Fruit fly (Drosophila melanogaster) whole organism, embryonic: Measurements from ENCODE around the gene Rrp1.

ENCODE experiments used
- Atf-2 ChIP-seq: fragments of 200-800 bp; sonication (Bioruptor generic); optimal IDR thresholded peaks from 2 replicates; lab custom pipeline; 2016; ENCODE audit warnings: missing biosample characterization, missing genetic modification characterization
- CG1024 ChIP-seq: fragments of 200-800 bp; sonication (Bioruptor generic); IDR thresholded peaks from 2 replicates; pipeline ENCODE4 v1.3.6; 2022; ENCODE audit warnings: missing biosample characterization, missing genetic modification characterization
- CG12769 ChIP-seq: fragments of 200-800 bp; sonication (Bioruptor generic); optimal IDR thresholded peaks from 2 replicates; lab custom pipeline; 2019; ENCODE audit warnings: missing biosample characterization, mild to moderate bottlenecking, missing genetic modification characterization, moderate library complexity
- CG13287 ChIP-seq: fragments of 200-800 bp; sonication (Bioruptor generic); IDR thresholded peaks from 2 replicates; pipeline ENCODE4 v1.3.6; 2022; ENCODE audit warnings: missing biosample characterization, missing genetic modification characterization; ENCODE audit not compliant: partially characterized antibody
- CG13894 ChIP-seq: fragments of 200-800 bp; sonication (Bioruptor generic); optimal IDR thresholded peaks from 3 replicates; lab custom pipeline; 2018; ENCODE audit warnings: missing biosample characterization, mild to moderate bottlenecking, missing genetic modification characterization, moderate library complexity
- CG1603 ChIP-seq: fragments of 200-800 bp; sonication (Bioruptor generic); optimal IDR thresholded peaks from 2 replicates; lab custom pipeline; 2019; ENCODE audit warnings: missing biosample characterization, mild to moderate bottlenecking, missing genetic modification characterization, moderate library complexity
- CG18262 ChIP-seq: fragments of 200-800 bp; optimal IDR thresholded peaks from 3 replicates; lab custom pipeline; 2019; ENCODE audit warnings: missing biosample characterization, mild to moderate bottlenecking, missing genetic modification characterization, moderate library complexity
- CG2120 ChIP-seq: fragments of 200-800 bp; sonication (Bioruptor generic); optimal IDR thresholded peaks from 3 replicates; lab custom pipeline; 2016; ENCODE audit warnings: missing biosample characterization, missing genetic modification characterization
- CG2678 ChIP-seq: fragments of 200-800 bp; sonication (Bioruptor generic); optimal IDR thresholded peaks from 3 replicates; lab custom pipeline; 2019; ENCODE audit warnings: missing biosample characterization, mild to moderate bottlenecking, missing genetic modification characterization, moderate library complexity
- CG2875 ChIP-seq: fragments of 200-800 bp; sonication (Bioruptor generic); optimal IDR thresholded peaks from 2 replicates; lab custom pipeline; 2017; ENCODE audit warnings: missing biosample characterization, mild to moderate bottlenecking, missing genetic modification characterization, missing genetic modification reagents
- CG31441 ChIP-seq: fragments of 200-800 bp; sonication (Bioruptor generic); IDR thresholded peaks from 2 replicates; pipeline ENCODE4 v1.3.6; 2022; ENCODE audit warnings: missing biosample characterization, missing genetic modification characterization
- CG4282 ChIP-seq: fragments of 200-800 bp; sonication (Bioruptor generic); optimal IDR thresholded peaks from 2 replicates; lab custom pipeline; 2016; ENCODE audit warnings: missing biosample characterization, missing genetic modification characterization
- CG4820 ChIP-seq: fragments of 200-800 bp; sonication (Bioruptor generic); optimal IDR thresholded peaks from 3 replicates; lab custom pipeline; 2016; ENCODE audit warnings: missing biosample characterization, missing genetic modification characterization
- CG5245 ChIP-seq: fragments of 200-800 bp; sonication (Bioruptor generic); optimal IDR thresholded peaks from 3 replicates; lab custom pipeline; 2016; ENCODE audit warnings: missing biosample characterization, missing genetic modification characterization
- CG6272 ChIP-seq: fragments of 200-800 bp; sonication (Bioruptor generic); IDR thresholded peaks from 2 replicates; pipeline ENCODE4 v1.3.6; 2022; ENCODE audit warnings: missing biosample characterization, missing genetic modification characterization
- CG7928 ChIP-seq: fragments of 200-800 bp; sonication (Bioruptor generic); optimal IDR thresholded peaks from 2 replicates; lab custom pipeline; 2017; ENCODE audit warnings: missing biosample characterization, mild to moderate bottlenecking, missing genetic modification characterization
- CG7963 ChIP-seq: fragments of 200-800 bp; sonication (Bioruptor generic); IDR thresholded peaks from 3 replicates; pipeline ENCODE4 v1.3.6; 2022; ENCODE audit warnings: missing biosample characterization, missing genetic modification characterization; ENCODE audit not compliant: partially characterized antibody
- CG8281 ChIP-seq: fragments of 200-800 bp; sonication (Bioruptor generic); optimal IDR thresholded peaks from 2 replicates; lab custom pipeline; 2018; ENCODE audit warnings: missing biosample characterization, mild to moderate bottlenecking, missing genetic modification characterization, moderate library complexity
- CG9437 ChIP-seq: fragments of 200-800 bp; sonication (Bioruptor generic); optimal IDR thresholded peaks from 2 replicates; lab custom pipeline; 2018; ENCODE audit warnings: missing biosample characterization, mild to moderate bottlenecking, missing genetic modification characterization
- CG9727 ChIP-seq: fragments of 200-800 bp; sonication (Bioruptor generic); optimal IDR thresholded peaks from 3 replicates; lab custom pipeline; 2017; ENCODE audit warnings: missing biosample characterization, mild to moderate bottlenecking, missing genetic modification characterization
- CG9932 ChIP-seq: fragments of 200-800 bp; sonication (Bioruptor generic); IDR thresholded peaks from 2 replicates; pipeline ENCODE4 v1.3.6; 2022; ENCODE audit warnings: missing biosample characterization, missing genetic modification characterization
- Chrac-16 ChIP-seq: fragments of 200-800 bp; sonication (Bioruptor generic); optimal IDR thresholded peaks from 3 replicates; lab custom pipeline; 2016; ENCODE audit warnings: missing biosample characterization, missing genetic modification characterization
- D ChIP-seq, 2 experiments: fragments of 200-800 bp in 1 of 2; fragments of >200 bp in 1 of 2; sonication (Bioruptor generic) in 1 of 2; optimal IDR thresholded peaks; 2 replicates in 1 of 2; 3 replicates in 1 of 2; lab custom pipeline; 2017; ENCODE audit warnings: mild to moderate bottlenecking in 1 of 2, missing biosample characterization in 1 of 2, missing genetic modification characterization in 1 of 2, missing genetic modification reagents in 1 of 2
- Doc3 ChIP-seq: fragments of 200-800 bp; sonication (Bioruptor generic); IDR thresholded peaks from 3 replicates; pipeline ENCODE4 v1.3.6; 2022; ENCODE audit warnings: missing biosample characterization, missing genetic modification characterization; ENCODE audit not compliant: partially characterized antibody
- Max ChIP-seq: fragments of 200-800 bp; sonication (Bioruptor generic); optimal IDR thresholded peaks from 2 replicates; lab custom pipeline; 2016; ENCODE audit warnings: missing biosample characterization, mild to moderate bottlenecking, missing genetic modification characterization
- NC2α ChIP-seq: fragments of 200-800 bp; sonication (Bioruptor generic); optimal IDR thresholded peaks from 2 replicates; lab custom pipeline; 2016; ENCODE audit warnings: missing biosample characterization, missing genetic modification characterization
- Neu2 ChIP-seq: fragments of 200-800 bp; sonication (Bioruptor generic); optimal IDR thresholded peaks from 3 replicates; lab custom pipeline; 2016; ENCODE audit warnings: missing biosample characterization, missing genetic modification characterization, borderline replicate concordance
- Opbp ChIP-seq: fragments of 200-800 bp; sonication (Bioruptor generic); IDR thresholded peaks from 3 replicates; pipeline ENCODE4 v1.3.6; 2022; ENCODE audit warnings: missing biosample characterization, missing genetic modification characterization; ENCODE audit not compliant: partially characterized antibody
- amos ChIP-seq: fragments of 200-800 bp; sonication (Bioruptor generic); IDR thresholded peaks from 2 replicates; pipeline ENCODE4 v1.3.6; 2022; ENCODE audit warnings: missing biosample characterization, missing genetic modification characterization; ENCODE audit not compliant: partially characterized antibody
- ase ChIP-seq: fragments of 200-800 bp; sonication (Bioruptor generic); IDR thresholded peaks from 3 replicates; pipeline ENCODE4 v1.3.6; 2022; ENCODE audit warnings: missing biosample characterization, missing genetic modification characterization
- caup ChIP-seq: fragments of 200-800 bp; sonication (Bioruptor generic); optimal IDR thresholded peaks from 3 replicates; lab custom pipeline; 2017; ENCODE audit warnings: missing biosample characterization, mild to moderate bottlenecking, missing genetic modification characterization, moderate library complexity; ENCODE audit not compliant: severe bottlenecking
- corto ChIP-seq: fragments of 200-800 bp; sonication (Bioruptor generic); optimal IDR thresholded peaks from 2 replicates; lab custom pipeline; 2016; ENCODE audit warnings: missing biosample characterization, mild to moderate bottlenecking, missing genetic modification characterization, moderate library complexity
- crol ChIP-seq: fragments of 200-800 bp; sonication (Bioruptor generic); IDR thresholded peaks from 2 replicates; pipeline ENCODE4 v1.3.6; 2022; ENCODE audit warnings: missing biosample characterization, missing genetic modification characterization
- danr ChIP-seq: fragments of 200-800 bp; sonication (Bioruptor generic); IDR thresholded peaks from 2 replicates; pipeline ENCODE4 v1.3.6; 2022; ENCODE audit warnings: missing biosample characterization, missing genetic modification characterization
- dmrt11E ChIP-seq: fragments of 200-800 bp; sonication (Bioruptor generic); optimal IDR thresholded peaks from 3 replicates; lab custom pipeline; 2018; ENCODE audit warnings: missing biosample characterization, mild to moderate bottlenecking, missing genetic modification characterization, moderate library complexity
- fd3F ChIP-seq: fragments of 200-800 bp; sonication (Bioruptor generic); optimal IDR thresholded peaks from 2 replicates; lab custom pipeline; 2018; ENCODE audit warnings: missing biosample characterization, mild to moderate bottlenecking, missing genetic modification characterization, moderate library complexity
- fu2 ChIP-seq: fragments of 200-800 bp; sonication (Bioruptor generic); optimal IDR thresholded peaks from 2 replicates; lab custom pipeline; 2016; ENCODE audit warnings: missing biosample characterization, missing genetic modification characterization
- gce ChIP-seq: fragments of 200-800 bp; sonication (Bioruptor generic); IDR thresholded peaks from 3 replicates; pipeline ENCODE4 v1.3.6; 2022; ENCODE audit warnings: missing biosample characterization, missing genetic modification characterization
- hth ChIP-seq: fragments of >200 bp; optimal IDR thresholded peaks from 2 replicates; lab custom pipeline; 2017; ENCODE audit warnings: inconsistent platforms
- luna ChIP-seq: fragments of 200-800 bp; sonication (Bioruptor generic); optimal IDR thresholded peaks from 2 replicates; lab custom pipeline; 2016; ENCODE audit warnings: missing biosample characterization, missing genetic modification characterization
- maf-S ChIP-seq: fragments of 200-800 bp; sonication (Bioruptor generic); optimal IDR thresholded peaks from 2 replicates; lab custom pipeline; 2016; ENCODE audit warnings: missing biosample characterization, missing genetic modification characterization
- otp ChIP-seq: fragments of 200-800 bp; sonication (Bioruptor generic); IDR thresholded peaks from 3 replicates; pipeline ENCODE4, ENCODE4 v1.3.6; 2022; ENCODE audit warnings: missing biosample characterization, missing genetic modification characterization
- pho ChIP-seq: fragments of 200-800 bp; sonication (Bioruptor generic); optimal IDR thresholded peaks from 2 replicates; lab custom pipeline; 2016; ENCODE audit warnings: missing biosample characterization, missing genetic modification characterization
- psq ChIP-seq: fragments of 200-800 bp; sonication (Bioruptor generic); optimal IDR thresholded peaks from 2 replicates; lab custom pipeline; 2017; ENCODE audit warnings: missing biosample characterization, missing genetic modification characterization
- pzg ChIP-seq: fragments of 200-800 bp; sonication (Bioruptor generic); optimal IDR thresholded peaks from 3 replicates; lab custom pipeline; 2018; ENCODE audit warnings: missing biosample characterization, mild to moderate bottlenecking, missing genetic modification characterization, moderate library complexity
- sob ChIP-seq: fragments of 200-800 bp; sonication (Bioruptor generic); IDR thresholded peaks from 2 replicates; pipeline ENCODE4 v1.3.6; 2022; ENCODE audit warnings: missing biosample characterization, missing genetic modification characterization
- sqz ChIP-seq: fragments of 200-800 bp; sonication (Bioruptor generic); optimal IDR thresholded peaks from 3 replicates; lab custom pipeline; 2018; ENCODE audit warnings: missing biosample characterization, mild to moderate bottlenecking, missing genetic modification characterization
- tgo ChIP-seq: fragments of 200-800 bp; sonication (Bioruptor generic); IDR thresholded peaks from 3 replicates; pipeline ENCODE4 v1.3.6; 2022; ENCODE audit warnings: missing biosample characterization, missing genetic modification characterization
- trem ChIP-seq: fragments of 200-800 bp; optimal IDR thresholded peaks from 3 replicates; lab custom pipeline; 2019; ENCODE audit warnings: missing biosample characterization, mild to moderate bottlenecking, missing genetic modification characterization, moderate library complexity
- ttk ChIP-seq: fragments of 200-800 bp; sonication (Bioruptor generic); IDR thresholded peaks from 2 replicates; pipeline ENCODE4 v2.1.2; 2022; ENCODE audit warnings: missing biosample characterization, missing genetic modification characterization
- z ChIP-seq: fragments of 200-800 bp; sonication (Bioruptor generic); IDR thresholded peaks from 3 replicates; pipeline ENCODE4 v1.3.6; 2022; ENCODE audit warnings: missing biosample characterization, missing genetic modification characterization

Gene Rrp1

DNA sequence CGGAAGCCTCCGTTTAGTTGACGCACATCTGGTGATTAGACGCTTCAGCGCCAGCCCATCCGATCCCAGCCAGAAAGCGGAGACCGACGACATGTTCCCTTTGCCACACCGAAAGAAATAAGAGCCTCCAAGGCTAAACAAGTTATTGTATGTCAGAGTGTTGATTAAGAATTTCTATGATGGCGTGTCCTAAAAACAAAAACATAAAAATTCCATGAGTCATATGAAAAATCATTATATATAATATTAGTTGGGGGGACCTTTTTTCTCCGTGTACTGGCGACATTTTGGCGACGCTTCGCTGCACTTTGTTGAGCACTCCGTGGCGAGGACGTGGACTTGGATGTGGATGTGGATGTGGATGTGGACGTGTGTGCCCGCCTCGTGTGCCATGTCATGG, 40.5 kb upstream of the Rrp1 start (continued):
- TF ChIP-seq CG2678 (tag; lab: Kevin White, UChicago) (no peak), corto (GFP tag; lab: Kevin White, UChicago) (no peak), CG9437 (GFP tag; lab: Kevin White, UChicago) (no peak), CG8281 (tag; lab: Kevin White, UChicago) (no peak), CG18262 (peak; percentile 42), CG9932 (GFP tag; lab: Robert Waterston, UW) (no peak), CG31441 (GFP tag; lab: Robert Waterston, UW) (peak; percentile 45), CG4820 (GFP tag; lab: Kevin White, UChicago) (peak; percentile 4), pzg (GFP tag; lab: Kevin White, UChicago) (no peak), danr (GFP tag; lab: Robert Waterston, UW) (no peak), D (optimal IDR thresholded peaks at IDR 0.05; lab: Kevin White, UChicago) (no peak), D (GFP tag; optimal IDR thresholded peaks at IDR 0.05; lab: Kevin White, UChicago) (peak; percentile 9), CG12769 (tag; lab: Kevin White, UChicago) (no peak), CG7928 (GFP tag; lab: Kevin White, UChicago) (no peak), Opbp (GFP tag; lab: Robert Waterston, UW) (no peak), maf-S (no peak), psq (GFP tag; lab: Kevin White, UChicago) (no peak), dmrt11E (tag; lab: Kevin White, UChicago) (peak; percentile 49), CG7963 (GFP tag; lab: Robert Waterston, UW) (no peak), fu2 (GFP tag; lab: Kevin White, UChicago) (no peak), pho (GFP tag; lab: Kevin White, UChicago) (no peak), hth (lab: Kevin White, UChicago) (no peak), CG13894 (no peak), CG4282 (GFP tag; lab: Kevin White, UChicago) (no peak), sob (peak; percentile 35; the same call in 1 of the 2 replicates), CG1603 (tag; lab: Kevin White, UChicago) (no peak), amos (no peak), luna (GFP tag; lab: Kevin White, UChicago) (no peak), Neu2 (no peak), CG9727 (GFP tag; lab: Kevin White, UChicago) (peak; percentile 35), Max (GFP tag; lab: Kevin White, UChicago) (no peak), ttk (GFP tag; lab: Robert Waterston, UW) (0 out of 2 replicates have a peak, but pooled peaks have one; percentile 23), z (no peak), fd3F (no peak), gce (GFP tag; lab: Robert Waterston, UW) (0 out of 3 replicates have a peak, but pooled peaks have one; percentile 29), caup (GFP tag; lab: Kevin White, UChicago) (no peak), ase (no peak), CG2875 (GFP tag; lab: Kevin White, UChicago) (no peak), crol (GFP tag; lab: Robert Waterston, UW) (no peak), otp (GFP tag; lab: Robert Waterston, UW) (no peak), CG1024 (GFP tag; lab: Robert Waterston, UW) (no peak), NC2α (GFP tag; lab: Kevin White, UChicago) (no peak), CG13287 (no peak), tgo (GFP tag; lab: Robert Waterston, UW) (no peak), CG6272 (no peak), CG5245 (GFP tag; lab: Kevin White, UChicago) (peak; percentile 37), sqz (no peak), Chrac-16 (GFP tag; lab: Kevin White, UChicago) (no peak), CG2120 (GFP tag; lab: Kevin White, UChicago) (no peak), Doc3 (GFP tag; lab: Robert Waterston, UW) (no peak), trem (tag; lab: Kevin White, UChicago) (no peak), Atf-2 (GFP tag; lab: Kevin White, UChicago) (no peak)
